Worm (Caenorhabditis elegans): ENCODE results near the gene K11G12.6.

The K11G12.6 gene

ce11 chrX:6698267-6698666 is 31.2 kb downstream of the K11G12.6 start, which contains the start of the genes F38B6.7 and F38B6.2:
TSS of gene F38B6.7 (minus strand) at chrX:6698367.
TSS of gene F38B6.2 (plus strand) at chrX:6698533.
- TF ChIP-seq ztf-26 (tag; optimal IDR thresholded peaks at IDR 0.05) = no peak
- no peak for TF ChIP-seq Y67H2A.10 (GFP tag; conservative IDR thresholded peaks at IDR 0.05)
- TF ChIP-seq nfyb-1 (GFP tag; IDR thresholded peaks at IDR 0.05) = no peak
- TF ChIP-seq unc-130 (GFP tag; optimal IDR thresholded peaks at IDR 0.05) = no peak
- no peak for TF ChIP-seq mcd-1 (GFP tag; IDR thresholded peaks at IDR 0.05)
- no peak for TF ChIP-seq mxl-1 (tag; optimal IDR thresholded peaks at IDR 0.05)
- no peak for TF ChIP-seq rec-8 (tag; optimal IDR thresholded peaks at IDR 0.05)
- no peak for TF ChIP-seq dpff-1 (tag; optimal IDR thresholded peaks at IDR 0.05)
- no peak for TF ChIP-seq ztf-3 (GFP tag; optimal IDR thresholded peaks at IDR 0.05)
- TF ChIP-seq ztf-22 (GFP tag; optimal IDR thresholded peaks at IDR 0.05) = no peak
- TF ChIP-seq bed-1 (GFP tag; IDR thresholded peaks at IDR 0.05) = no peak
- no peak for TF ChIP-seq B0035.1 (tag; optimal IDR thresholded peaks at IDR 0.05)
- TF ChIP-seq nhr-27 (tag; optimal IDR thresholded peaks at IDR 0.05) = no peak
- TF ChIP-seq nhr-120 (GFP tag; IDR thresholded peaks at IDR 0.05) = no peak
- TF ChIP-seq Y95B8A.8 (GFP tag; IDR thresholded peaks at IDR 0.05) = no peak
- no peak for TF ChIP-seq nfya-1 (tag; optimal IDR thresholded peaks at IDR 0.05; ENCODE audit: borderline replicate concordance, insufficient read depth)
- TF ChIP-seq sea-2 (GFP tag; IDR thresholded peaks at IDR 0.05) = no peak
- no peak for TF ChIP-seq snpc-3.4 (tag; optimal IDR thresholded peaks at IDR 0.05)
- TF ChIP-seq ets-4 (GFP tag; optimal IDR thresholded peaks at IDR 0.05) = no peak
- TF ChIP-seq nhr-179 (tag; optimal IDR thresholded peaks at IDR 0.05) = no peak

- TF ChIP-seq let-526 (GFP tag; IDR thresholded peaks at IDR 0.05) = no peak
Observed at ce11 chrX:6693331-6693730, 36.1 kb downstream of the K11G12.6 start, which contains the start of gene F38B6.3. TSS of gene F38B6.3 (plus strand) at chrX:6693631.

ce11 chrX:6692896-6693295 is 36.6 kb downstream of the K11G12.6 start:
- TF ChIP-seq F52B5.7 (tag; optimal IDR thresholded peaks at IDR 0.05) (no peak), lag-1 (GFP tag; IDR thresholded peaks at IDR 0.05) (no peak), ceh-79 (tag; optimal IDR thresholded peaks at IDR 0.05) (no peak), B0336.3 (GFP tag; IDR thresholded peaks at IDR 0.05) (no peak), F39B2.1 (GFP tag; IDR thresholded peaks at IDR 0.05) (no peak), pbrm-1 (GFP tag; IDR thresholded peaks at IDR 0.05) (no peak), C06A6.2 (GFP tag; conservative IDR thresholded peaks at IDR 0.05) (no peak), ceh-27 (GFP tag; optimal IDR thresholded peaks at IDR 0.05) (no peak), gei-17 (GFP tag; optimal IDR thresholded peaks at IDR 0.05) (no peak), ztf-18 (tag; optimal IDR thresholded peaks at IDR 0.05) (no peak)

ce11 chrX:6691653-6692052 is 37.8 kb downstream of the K11G12.6 start:
- no peak for TF ChIP-seq dpl-1 (GFP tag; optimal IDR thresholded peaks at IDR 0.05)
- no peak for TF ChIP-seq pbrm-1 (GFP tag; IDR thresholded peaks at IDR 0.05)
- no peak for TF ChIP-seq C17E4.6 (GFP tag; IDR thresholded peaks at IDR 0.05)
- no peak for TF ChIP-seq nfya-1 (tag; optimal IDR thresholded peaks at IDR 0.05; ENCODE audit: borderline replicate concordance, insufficient read depth)
- no peak for TF ChIP-seq F49E8.2 (tag; optimal IDR thresholded peaks at IDR 0.05; ENCODE audit: insufficient read depth)
- no peak for TF ChIP-seq fkh-3 (tag; optimal IDR thresholded peaks at IDR 0.05)
- TF ChIP-seq F52B5.7 (tag; optimal IDR thresholded peaks at IDR 0.05) = no peak
- TF ChIP-seq snpc-4 (GFP tag; optimal IDR thresholded peaks at IDR 0.05) = no peak
- TF ChIP-seq snpc-4 (tag; optimal IDR thresholded peaks at IDR 0.05) = no peak
- TF ChIP-seq Y95B8A.8 (GFP tag; IDR thresholded peaks at IDR 0.05) = no peak
- TF ChIP-seq sptf-2 (GFP tag; optimal IDR thresholded peaks at IDR 0.05) = no peak
- TF ChIP-seq bed-2 (GFP tag; IDR thresholded peaks at IDR 0.05) = no peak
